Worm (Caenorhabditis elegans) whole organism, early embryonic: ENCODE results near the gene F11D5.6.

Source experiments
- B0310.2 ChIP-seq: sonication (generic microtip); optimal IDR thresholded peaks from 2 replicates; lab custom pipeline; 2016; ENCODE audit warnings: mild to moderate bottlenecking, missing genetic modification characterization, missing compliant biosample characterization
- F13C5.2 ChIP-seq: sonication (generic microtip); optimal IDR thresholded peaks from 2 replicates; lab custom pipeline; 2017; ENCODE audit warnings: mild to moderate bottlenecking, missing genetic modification characterization, inconsistent platforms, missing compliant biosample characterization
- aly-1 ChIP-seq: sonication (generic microtip); optimal IDR thresholded peaks from 2 replicates; lab custom pipeline; 2016; ENCODE audit warnings: missing genetic modification characterization, missing compliant biosample characterization
- ama-1 ChIP-seq: fragments of 150-350 bp; optimal IDR thresholded peaks from 2 replicates; lab custom pipeline; 2014
- flt-1 ChIP-seq: fragments of 200-800 bp; sonication (Bioruptor generic); IDR thresholded peaks from 2 replicates; pipeline ENCODE4 v1.3.6; 2022; ENCODE audit warnings: missing genetic modification characterization, missing compliant biosample characterization
- hmbx-1 ChIP-seq: sonication (generic microtip); optimal IDR thresholded peaks from 2 replicates; lab custom pipeline; 2016; ENCODE audit warnings: mild to moderate bottlenecking, missing genetic modification characterization, missing compliant biosample characterization
- hmg-4 ChIP-seq: fragments of 200-800 bp; sonication (Bioruptor generic); optimal IDR thresholded peaks from 2 replicates; lab custom pipeline; 2018; ENCODE audit warnings: mild to moderate bottlenecking, missing genetic modification characterization, missing compliant biosample characterization
- pes-1 ChIP-seq: fragments of 200-800 bp; sonication (Bioruptor generic); IDR thresholded peaks from 2 replicates; pipeline ENCODE4 v1.3.6; 2022; ENCODE audit warnings: missing genetic modification reagents, missing genetic modification characterization, missing compliant biosample characterization
- scrt-1 ChIP-seq: fragments of 200-800 bp; sonication (Bioruptor generic); IDR thresholded peaks from 2 replicates; pipeline ENCODE4 v1.3.6; 2022; ENCODE audit warnings: missing genetic modification characterization, missing compliant biosample characterization
- sea-1 ChIP-seq: fragments of 200-800 bp; sonication (Bioruptor generic); conservative IDR thresholded peaks from 2 replicates; pipeline ENCODE4 v1.3.6; 2022; ENCODE audit warnings: missing genetic modification characterization, missing compliant biosample characterization
- tbx-37 ChIP-seq: fragments of 200-800 bp; sonication (Bioruptor generic); conservative IDR thresholded peaks from 2 replicates; pipeline ENCODE4 v1.3.6; 2022; ENCODE audit warnings: missing genetic modification reagents, missing genetic modification characterization, missing compliant biosample characterization
- tra-4 ChIP-seq: sonication (generic microtip); optimal IDR thresholded peaks from 2 replicates; lab custom pipeline; 2017; ENCODE audit warnings: missing genetic modification characterization, missing compliant biosample characterization

- TF ChIP-seq hmbx-1 (tag; lab: Kevin White, UChicago) (no peak), ama-1 (lab: Kevin White, UChicago) (no peak), hmg-4 (GFP tag; lab: Kevin White, UChicago) (no peak), scrt-1 (GFP tag; lab: Robert Waterston, UW) (no peak), F13C5.2 (no peak), pes-1 (GFP tag; lab: Robert Waterston, UW) (no peak), tra-4 (no peak), aly-1 (no peak), tbx-37 (GFP tag; lab: Robert Waterston, UW) (no peak), flt-1 (GFP tag; lab: Robert Waterston, UW) (no peak), sea-1 (no peak), B0310.2 (no peak)
Measured at ce11 chrX:3310702-3311101, 15.4 kb downstream of the F11D5.6 start.
